Worm (Caenorhabditis elegans) whole organism, L4 larva: ENCODE measurements around the gene usp-46.

Experiments used
- R02D3.7 ChIP-seq: fragments of 150-350 bp; sonication (generic microtip); optimal IDR thresholded peaks from 3 replicates; lab custom pipeline; 2014; ENCODE audit warnings: missing biosample characterization, missing genetic modification characterization
- T20F7.1 ChIP-seq: fragments of 200-800 bp; sonication (Bioruptor generic); optimal IDR thresholded peaks from 2 replicates; lab custom pipeline; 2018; ENCODE audit warnings: mild to moderate bottlenecking, missing genetic modification characterization, missing compliant biosample characterization
- T26A8.4 ChIP-seq: fragments of 200-800 bp; sonication (Bioruptor generic); IDR thresholded peaks from 2 replicates; pipeline ENCODE4 v1.3.6; 2022; ENCODE audit warnings: missing genetic modification characterization, missing compliant biosample characterization
- Y75B8A.6 ChIP-seq: fragments of 200-800 bp; sonication (Bioruptor generic); IDR thresholded peaks from 2 replicates; pipeline ENCODE4 v1.3.6; 2022; ENCODE audit warnings: missing genetic modification reagents, missing genetic modification characterization, missing compliant biosample characterization
- aha-1 ChIP-seq: fragments of 150-350 bp; peaks from one replicate; lab custom pipeline; 2014; ENCODE audit warnings: missing biosample characterization, missing genetic modification characterization
- aly-2 ChIP-seq: sonication (generic microtip); optimal IDR thresholded peaks from 2 replicates; lab custom pipeline; 2018; ENCODE audit warnings: missing biosample characterization, missing genetic modification characterization
- attf-4 ChIP-seq: sonication (generic microtip); optimal IDR thresholded peaks from 3 replicates; lab custom pipeline; 2017; ENCODE audit warnings: missing biosample characterization, missing genetic modification characterization
- ceh-28 ChIP-seq: fragments of 150-350 bp; optimal IDR thresholded peaks from 2 replicates; lab custom pipeline; 2014; ENCODE audit warnings: missing biosample characterization, missing genetic modification reagents, missing genetic modification characterization
- ceh-32 ChIP-seq: sonication (generic microtip); optimal IDR thresholded peaks from 2 replicates; lab custom pipeline; 2016; ENCODE audit warnings: mild to moderate bottlenecking, missing genetic modification characterization, missing compliant biosample characterization; ENCODE audit not compliant: poor library complexity
- ceh-44 ChIP-seq: fragments of 200-800 bp; sonication (Bioruptor generic); IDR thresholded peaks from 2 replicates; pipeline ENCODE4 v1.3.6; 2022; ENCODE audit warnings: missing genetic modification reagents, missing genetic modification characterization, missing compliant biosample characterization
- cey-2 ChIP-seq: sonication (generic microtip); optimal IDR thresholded peaks from 3 replicates; lab custom pipeline; 2017; ENCODE audit warnings: missing genetic modification characterization, mild to moderate bottlenecking, missing compliant biosample characterization, antibody characterized with exemption, borderline replicate concordance; ENCODE audit not compliant: insufficient read depth
- daf-16 ChIP-seq, 3 experiments: sonication (generic microtip); optimal IDR thresholded peaks; 2 replicates each; lab custom pipeline; 2016 to 2017; ENCODE audit warnings: missing genetic modification characterization in 3 of 3, missing genetic modification reagents in 3 of 3, mild to moderate bottlenecking in 2 of 3, missing compliant biosample characterization in 2 of 3, missing biosample characterization in 1 of 3, moderate library complexity in 1 of 3
- daf-8 ChIP-seq: fragments of 200-800 bp; sonication (Bioruptor generic); IDR thresholded peaks from 2 replicates; pipeline ENCODE4 v1.3.6; 2022; ENCODE audit warnings: missing genetic modification characterization, missing compliant biosample characterization
- dmd-8 ChIP-seq: fragments of 200-800 bp; sonication (Bioruptor generic); IDR thresholded peaks from 2 replicates; pipeline ENCODE4 v1.3.6; 2022; ENCODE audit warnings: missing genetic modification characterization, missing compliant biosample characterization
- dpl-1 ChIP-seq: fragments of 150-350 bp; optimal IDR thresholded peaks from 2 replicates; lab custom pipeline; 2014; ENCODE audit warnings: missing biosample characterization, missing genetic modification reagents, missing genetic modification characterization
- duxl-1 ChIP-seq: sonication (generic microtip); optimal IDR thresholded peaks from 2 replicates; lab custom pipeline; 2016; ENCODE audit warnings: mild to moderate bottlenecking, missing genetic modification characterization, moderate library complexity, missing compliant biosample characterization; ENCODE audit not compliant: poor library complexity
- dve-1 ChIP-seq: sonication (generic microtip); optimal IDR thresholded peaks from 2 replicates; lab custom pipeline; 2017; ENCODE audit warnings: antibody characterized with exemption, mild to moderate bottlenecking, missing genetic modification characterization, missing compliant biosample characterization; ENCODE audit not compliant: insufficient read depth
- fkh-10 ChIP-seq: fragments of 150-350 bp; optimal IDR thresholded peaks from 2 replicates; lab custom pipeline; 2014; ENCODE audit warnings: missing biosample characterization, missing genetic modification reagents, missing genetic modification characterization
- hlh-11 ChIP-seq: fragments of 200-800 bp; sonication (Bioruptor generic); optimal IDR thresholded peaks from 2 replicates; lab custom pipeline; 2018; ENCODE audit warnings: mild to moderate bottlenecking, missing genetic modification characterization, missing compliant biosample characterization
- hlh-30 ChIP-seq: sonication (generic microtip); optimal IDR thresholded peaks from 2 replicates; lab custom pipeline; 2017; ENCODE audit warnings: antibody characterized with exemption, mild to moderate bottlenecking, missing genetic modification characterization, missing compliant biosample characterization; ENCODE audit not compliant: insufficient read depth
- lin-1 ChIP-seq: fragments of 200-800 bp; sonication (Bioruptor generic); IDR thresholded peaks from 2 replicates; pipeline ENCODE4 v1.3.6; 2022; ENCODE audit warnings: missing genetic modification reagents, missing genetic modification characterization, missing compliant biosample characterization
- lin-13 ChIP-seq: fragments of 150-350 bp; optimal IDR thresholded peaks from 2 replicates; lab custom pipeline; 2014; ENCODE audit warnings: missing biosample characterization, missing genetic modification reagents, missing genetic modification characterization
- lin-29 ChIP-seq: fragments of 200-800 bp; sonication (Bioruptor generic); IDR thresholded peaks from 2 replicates; pipeline ENCODE4 v1.3.6; 2022; ENCODE audit warnings: missing genetic modification reagents, missing genetic modification characterization, missing compliant biosample characterization
- lin-38 ChIP-seq: fragments of 200-800 bp; sonication (Bioruptor generic); IDR thresholded peaks from 2 replicates; pipeline ENCODE4 v1.3.6; 2022; ENCODE audit warnings: missing genetic modification reagents, missing genetic modification characterization, missing compliant biosample characterization
- lin-39 ChIP-seq: fragments of 150-350 bp; optimal IDR thresholded peaks from 2 replicates; lab custom pipeline; 2014; ENCODE audit warnings: missing biosample characterization, missing genetic modification reagents, missing genetic modification characterization
- lir-3 ChIP-seq: sonication (generic microtip); optimal IDR thresholded peaks from 2 replicates; lab custom pipeline; 2016; ENCODE audit warnings: mild to moderate bottlenecking, missing genetic modification characterization, missing compliant biosample characterization
- madf-5 ChIP-seq, 2 experiments: fragments of 200-800 bp; sonication (Bioruptor generic); IDR thresholded peaks; 2 replicates each; pipeline ENCODE4 v1.3.6; 2022; ENCODE audit warnings: missing compliant biosample characterization in 2 of 2, missing genetic modification characterization in 2 of 2
- mdt-29 ChIP-seq: fragments of 200-800 bp; sonication (Bioruptor generic); IDR thresholded peaks from 2 replicates; pipeline ENCODE4 v1.3.6; 2022; ENCODE audit warnings: missing genetic modification reagents, missing genetic modification characterization, missing compliant biosample characterization
- mep-1 ChIP-seq: fragments of 150-350 bp; sonication (generic microtip); optimal IDR thresholded peaks from 3 replicates; lab custom pipeline; 2014; ENCODE audit warnings: missing biosample characterization, missing genetic modification characterization
- mes-2 ChIP-seq: sonication (generic microtip); optimal IDR thresholded peaks from 2 replicates; lab custom pipeline; 2016; ENCODE audit warnings: missing genotype, mild to moderate bottlenecking, missing genetic modification characterization, missing compliant biosample characterization; ENCODE audit not compliant: poor library complexity, severe bottlenecking
- mxl-2 ChIP-seq: fragments of 200-800 bp; sonication (Bioruptor generic); conservative IDR thresholded peaks from 2 replicates; pipeline ENCODE4 v1.3.6; 2022; ENCODE audit warnings: missing genetic modification reagents, missing genetic modification characterization, missing compliant biosample characterization
- mxl-3 ChIP-seq: fragments of 200-800 bp; sonication (Bioruptor generic); optimal IDR thresholded peaks from 2 replicates; lab custom pipeline; 2018; ENCODE audit warnings: mild to moderate bottlenecking, missing genetic modification characterization, missing compliant biosample characterization
- nhr-10 ChIP-seq: fragments of 150-350 bp; optimal IDR thresholded peaks from 2 replicates; lab custom pipeline; 2014; ENCODE audit warnings: missing biosample characterization, missing genetic modification characterization
- nhr-11 ChIP-seq: fragments of 150-350 bp; optimal IDR thresholded peaks from 2 replicates; lab custom pipeline; 2014; ENCODE audit warnings: missing biosample characterization, missing genetic modification characterization
- nhr-25 ChIP-seq: sonication (generic microtip); optimal IDR thresholded peaks from 2 replicates; lab custom pipeline; 2017; ENCODE audit warnings: missing genetic modification characterization, mild to moderate bottlenecking, missing compliant biosample characterization, antibody characterized with exemption, moderate library complexity, borderline replicate concordance; ENCODE audit not compliant: insufficient read depth
- nhr-28 ChIP-seq: fragments of 150-350 bp; optimal IDR thresholded peaks from 2 replicates; lab custom pipeline; 2014; ENCODE audit warnings: missing biosample characterization, missing genetic modification characterization
- nhr-42 ChIP-seq: fragments of 200-800 bp; sonication (Bioruptor generic); IDR thresholded peaks from 2 replicates; pipeline ENCODE4 v1.3.6; 2022; ENCODE audit warnings: missing genetic modification characterization, missing compliant biosample characterization
- nhr-48 ChIP-seq: sonication (generic microtip); optimal IDR thresholded peaks from 2 replicates; lab custom pipeline; 2016; ENCODE audit warnings: mild to moderate bottlenecking, missing genetic modification characterization, missing compliant biosample characterization
- nhr-76 ChIP-seq: fragments of 150-350 bp; optimal IDR thresholded peaks from 2 replicates; lab custom pipeline; 2014; ENCODE audit warnings: missing biosample characterization, missing genetic modification characterization
- nhr-77 ChIP-seq: fragments of 150-350 bp; optimal IDR thresholded peaks from 2 replicates; lab custom pipeline; 2014; ENCODE audit warnings: missing biosample characterization, missing genetic modification characterization
- pha-4 ChIP-seq, 2 experiments: fragments of 150-350 bp in 1 of 2; fragments of 200-800 bp in 1 of 2; sonication (Bioruptor generic) in 1 of 2; IDR thresholded peaks in 1 of 2; optimal IDR thresholded peaks in 1 of 2; 2 replicates each; pipeline versions ENCODE4 v1.3.6 to Lab custom; 2014 to 2022; ENCODE audit warnings: missing genetic modification characterization in 2 of 2, missing genetic modification reagents in 2 of 2, missing biosample characterization in 1 of 2, missing compliant biosample characterization in 1 of 2
- saeg-2 ChIP-seq: fragments of 200-800 bp; sonication (Bioruptor generic); IDR thresholded peaks from 2 replicates; pipeline ENCODE4 v1.3.6; 2022; ENCODE audit warnings: missing genetic modification reagents, missing genetic modification characterization, missing compliant biosample characterization
- set-16 ChIP-seq: fragments of 200-800 bp; sonication (Bioruptor generic); IDR thresholded peaks from 2 replicates; pipeline ENCODE4 v1.3.6; 2022; ENCODE audit warnings: missing genetic modification reagents, missing genetic modification characterization, missing compliant biosample characterization
- tag-97 ChIP-seq: fragments of 200-800 bp; sonication (Bioruptor generic); IDR thresholded peaks from 2 replicates; pipeline ENCODE4 v1.3.6; 2022; ENCODE audit warnings: missing genetic modification characterization, missing compliant biosample characterization
- zag-1 ChIP-seq: fragments of 150-350 bp; optimal IDR thresholded peaks from 2 replicates; lab custom pipeline; 2014; ENCODE audit warnings: missing biosample characterization, missing genetic modification characterization
- zfp-2 ChIP-seq: sonication (generic microtip); optimal IDR thresholded peaks from 2 replicates; lab custom pipeline; 2016; ENCODE audit warnings: mild to moderate bottlenecking, missing genetic modification characterization, missing compliant biosample characterization

usp-46 gene

DNA sequence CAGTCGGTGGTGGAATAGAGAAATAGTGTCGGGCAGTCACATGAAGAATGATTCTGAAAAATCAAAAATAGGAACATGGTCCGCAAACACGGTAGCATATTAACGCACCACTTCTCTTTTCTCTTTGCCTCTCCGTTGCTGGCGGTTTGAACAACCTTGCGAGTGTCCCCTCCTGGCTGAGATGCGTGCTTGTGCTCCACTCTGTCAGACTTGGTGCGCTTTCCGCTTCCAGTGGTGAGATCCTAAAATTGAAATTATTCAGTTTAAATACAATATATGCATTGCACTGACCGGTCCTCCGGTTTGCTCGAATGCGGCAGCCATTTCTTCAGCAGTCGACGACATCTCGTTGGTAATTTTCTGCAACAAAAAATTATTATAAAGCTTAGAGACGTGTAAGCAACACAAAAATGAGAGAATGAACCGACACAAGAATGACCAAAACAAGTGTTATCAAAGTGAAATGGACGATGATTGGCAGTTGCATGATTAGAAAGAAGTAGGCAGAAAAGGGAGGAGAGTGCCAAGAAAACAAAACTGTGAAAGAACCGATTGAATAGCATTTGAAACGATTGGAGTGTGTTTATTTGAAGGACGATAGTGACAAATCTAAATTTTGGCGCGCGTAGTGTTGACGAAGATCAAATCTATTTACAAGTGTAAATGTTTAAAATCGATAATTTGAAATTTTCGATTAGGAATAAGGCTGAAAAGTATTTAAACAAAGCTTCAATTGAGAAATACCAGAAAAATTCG lies 48.8 kb downstream of the usp-46 start, which contains the start of gene ZK632.9 (continued):
- TF ChIP-seq dpl-1 (peak; percentile 10), nhr-42 (no peak), nhr-76 (no peak), lin-39 (tag; lab: Kevin White, UChicago) (no peak), mes-2 (tag; lab: Kevin White, UChicago) (peak; percentile 33), madf-5 (GFP tag; IDR thresholded peaks at IDR 0.05; lab: Robert Waterston, UW) (no peak), nhr-25 (tag; lab: Kevin White, UChicago) (no peak), daf-8 (GFP tag; lab: Robert Waterston, UW) (no peak), set-16 (0 out of 2 replicates have a peak, but pooled peaks have one; percentile 16), ceh-44 (no peak), tag-97 (GFP tag; lab: Robert Waterston, UW) (no peak), T26A8.4 (peak; percentile 41; the same call in 1 of the 2 replicates), lin-1 (GFP tag; lab: Robert Waterston, UW) (no peak), attf-4 (tag; lab: Kevin White, UChicago) (no peak), nhr-10 (tag; lab: Kevin White, UChicago) (no peak), mxl-3 (GFP tag; lab: Kevin White, UChicago) (no peak), pha-4 (GFP tag; IDR thresholded peaks at IDR 0.05; lab: Robert Waterston, UW) (0 out of 2 replicates have a peak, but pooled peaks have one; percentile 32), pha-4 (tag; optimal IDR thresholded peaks at IDR 0.05; lab: Kevin White, UChicago) (no peak), Y75B8A.6 (GFP tag; lab: Robert Waterston, UW) (peak; percentile 70; the same call in 1 of the 2 replicates), duxl-1 (tag; lab: Kevin White, UChicago) (no peak), aha-1 (tag; lab: Kevin White, UChicago) (no peak), dmd-8 (no peak), nhr-77 (tag; lab: Kevin White, UChicago) (no peak), lin-29 (GFP tag; lab: Robert Waterston, UW) (no peak), ceh-28 (tag; lab: Kevin White, UChicago) (peak; percentile 26), lir-3 (no peak), fkh-10 (no peak), hlh-11 (peak; percentile 41), zag-1 (no peak), dve-1 (tag; lab: Kevin White, UChicago) (peak; percentile 54)

- TF ChIP-seq mxl-2 (GFP tag; lab: Robert Waterston, UW), result no peak
- peak; percentile 5 for TF ChIP-seq lin-13 (GFP tag; lab: Kevin White, UChicago)
- TF ChIP-seq mdt-29 (GFP tag; lab: Robert Waterston, UW), result 0 out of 2 replicates have a peak, but pooled peaks have one; percentile 45
- TF ChIP-seq saeg-2 (GFP tag; lab: Robert Waterston, UW), result no peak
- TF ChIP-seq aly-2, result no peak
- peak; percentile 62; the same call in 1 of the 2 replicates for TF ChIP-seq pha-4 (GFP tag; IDR thresholded peaks at IDR 0.05; lab: Robert Waterston, UW)
- no peak for TF ChIP-seq pha-4 (tag; optimal IDR thresholded peaks at IDR 0.05; lab: Kevin White, UChicago)
- TF ChIP-seq nhr-11 (tag; lab: Kevin White, UChicago), result peak; percentile 27
- TF ChIP-seq hlh-30 (tag; lab: Kevin White, UChicago), result peak; percentile 92
- peak; percentile 55 for TF ChIP-seq nhr-77 (tag; lab: Kevin White, UChicago)
- no peak for TF ChIP-seq zfp-2
- TF ChIP-seq lin-38 (GFP tag; lab: Robert Waterston, UW), result peak; percentile 62
- peak; percentile 87 for TF ChIP-seq aha-1 (tag; lab: Kevin White, UChicago)
- no peak for TF ChIP-seq ceh-32 (tag; lab: Kevin White, UChicago)
- TF ChIP-seq T26A8.4, result peak; percentile 7; the same call in 1 of the 2 replicates
- peak; percentile 24 for TF ChIP-seq T20F7.1 (GFP tag; lab: Kevin White, UChicago)
- no peak for TF ChIP-seq R02D3.7 (tag; lab: Kevin White, UChicago)
- TF ChIP-seq daf-16 (GFP tag; optimal IDR thresholded peaks at IDR 0.05; lab: Kevin White, UChicago), result no peak
- peak; percentile 49 for TF ChIP-seq daf-16 (tag; optimal IDR thresholded peaks at IDR 0.05; lab: Kevin White, UChicago)
- TF ChIP-seq lin-1 (GFP tag; lab: Robert Waterston, UW), result 0 out of 2 replicates have a peak, but pooled peaks have one; percentile 45
- no peak for TF ChIP-seq lin-39 (tag; lab: Kevin White, UChicago)
- no peak for TF ChIP-seq nhr-48 (tag; lab: Kevin White, UChicago)
- peak; percentile 67 for TF ChIP-seq dve-1 (tag; lab: Kevin White, UChicago)
- peak; percentile 17 for TF ChIP-seq nhr-28 (tag; lab: Kevin White, UChicago)
- no peak for TF ChIP-seq cey-2
- TF ChIP-seq mep-1 (tag; lab: Kevin White, UChicago), result peak; percentile 70
Observed at ce11 chrIII:9826005-9826404, 49.6 kb downstream of the usp-46 start.
